Worm (Caenorhabditis elegans) whole organism, young adult: ENCODE measurements around the gene nadk-2.
A peak's percentile ranks its signal among the peaks of the same experiment; 100 is the strongest.

Experiments
- B0035.1 ChIP-seq: sonication (generic microtip); optimal IDR thresholded peaks from 2 replicates; lab custom pipeline; 2016; ENCODE audit warnings: missing genetic modification characterization, mild to moderate bottlenecking, missing compliant biosample characterization, missing genotype, missing genetic modification reagents
- B0336.3 ChIP-seq: fragments of 200-800 bp; sonication (Bioruptor generic); IDR thresholded peaks from 2 replicates; pipeline ENCODE4 v1.3.6; 2022; ENCODE audit warnings: missing genetic modification characterization, missing compliant biosample characterization
- C06A6.2 ChIP-seq: fragments of 200-800 bp; sonication (Bioruptor generic); conservative IDR thresholded peaks from 2 replicates; pipeline ENCODE4 v1.3.6; 2022; ENCODE audit warnings: missing genetic modification characterization, missing compliant biosample characterization
- F23B12.7 ChIP-seq: sonication (generic microtip); optimal IDR thresholded peaks from 2 replicates; lab custom pipeline; 2017; ENCODE audit warnings: missing genetic modification characterization, mild to moderate bottlenecking, missing compliant biosample characterization, antibody characterized with exemption, moderate library complexity; ENCODE audit not compliant: insufficient read depth
- F37B4.10 ChIP-seq: fragments of 200-800 bp; sonication (Bioruptor generic); IDR thresholded peaks from 2 replicates; pipeline ENCODE4 v1.3.6; 2022; ENCODE audit warnings: missing genetic modification characterization, missing compliant biosample characterization
- F55B11.4 ChIP-seq: sonication (generic microtip); optimal IDR thresholded peaks from 2 replicates; lab custom pipeline; 2016; ENCODE audit warnings: missing compliant biosample characterization, missing genetic modification characterization, borderline replicate concordance; ENCODE audit not compliant: insufficient read depth
- F57C9.4 ChIP-seq: sonication (generic microtip); optimal IDR thresholded peaks from 2 replicates; lab custom pipeline; 2017; ENCODE audit warnings: mild to moderate bottlenecking, missing genetic modification characterization, missing compliant biosample characterization
- K12H6.12 ChIP-seq: fragments of 200-800 bp; sonication (Bioruptor generic); optimal IDR thresholded peaks from 2 replicates; lab custom pipeline; 2018; ENCODE audit warnings: mild to moderate bottlenecking, missing genetic modification characterization, missing compliant biosample characterization
- T26A5.8 ChIP-seq: sonication (generic microtip); optimal IDR thresholded peaks from 2 replicates; lab custom pipeline; 2016; ENCODE audit warnings: missing genetic modification characterization, missing compliant biosample characterization
- akir-1 ChIP-seq: fragments of 200-800 bp; sonication (Bioruptor generic); optimal IDR thresholded peaks from 2 replicates; lab custom pipeline; 2018; ENCODE audit warnings: mild to moderate bottlenecking, missing genetic modification characterization, moderate library complexity, missing compliant biosample characterization
- ama-1 ChIP-seq, 3 experiments: fragments of 150-350 bp in 1 of 3; sonication (generic microtip) in 2 of 3; optimal IDR thresholded peaks; 2 replicates each; lab custom pipeline; 2014 to 2018; ENCODE audit warnings: missing biosample characterization in 2 of 3, missing genetic modification characterization in 2 of 3, missing genetic modification reagents in 2 of 3
- atf-7 ChIP-seq: sonication (generic microtip); optimal IDR thresholded peaks from 2 replicates; lab custom pipeline; 2017; ENCODE audit warnings: mild to moderate bottlenecking, missing genetic modification characterization, missing compliant biosample characterization
- attf-3 ChIP-seq: fragments of 200-800 bp; sonication (Bioruptor generic); conservative IDR thresholded peaks from 2 replicates; pipeline ENCODE4 v1.3.6; 2022; ENCODE audit warnings: missing genetic modification reagents, missing genetic modification characterization, missing compliant biosample characterization
- attf-6 ChIP-seq: fragments of 200-800 bp; sonication (Bioruptor generic); IDR thresholded peaks from 2 replicates; pipeline ENCODE4 v1.3.6; 2022; ENCODE audit warnings: missing genetic modification reagents, missing genetic modification characterization, missing compliant biosample characterization
- ccch-3 ChIP-seq: fragments of 200-800 bp; sonication (Bioruptor generic); optimal IDR thresholded peaks from 2 replicates; lab custom pipeline; 2018; ENCODE audit warnings: mild to moderate bottlenecking, missing genetic modification characterization, missing compliant biosample characterization
- cebp-1 ChIP-seq, 2 experiments: fragments of 200-800 bp in 1 of 2; sonication (Bioruptor generic) in 1 of 2; sonication (generic microtip) in 1 of 2; IDR thresholded peaks in 1 of 2; optimal IDR thresholded peaks in 1 of 2; 2 replicates each; pipeline versions ENCODE4 v1.3.6 to Lab custom; 2017 to 2022; ENCODE audit warnings: missing compliant biosample characterization in 2 of 2, missing genetic modification characterization in 2 of 2, mild to moderate bottlenecking in 1 of 2, missing genetic modification reagents in 1 of 2, moderate library complexity in 1 of 2
- cebp-2 ChIP-seq: fragments of 200-800 bp; sonication (Bioruptor generic); IDR thresholded peaks from 2 replicates; pipeline ENCODE4 v1.3.6; 2022; ENCODE audit warnings: missing genetic modification characterization, missing compliant biosample characterization
- ceh-58 ChIP-seq: fragments of 200-800 bp; sonication (Bioruptor generic); IDR thresholded peaks from 2 replicates; pipeline ENCODE4 v1.3.6; 2022; ENCODE audit warnings: missing genetic modification characterization, missing compliant biosample characterization
- ceh-79 ChIP-seq: sonication (generic microtip); optimal IDR thresholded peaks from 2 replicates; lab custom pipeline; 2017; ENCODE audit warnings: mild to moderate bottlenecking, missing genetic modification characterization, missing compliant biosample characterization
- ceh-91 ChIP-seq: fragments of 200-800 bp; sonication (Bioruptor generic); IDR thresholded peaks from 2 replicates; pipeline ENCODE4 v1.3.6; 2022; ENCODE audit warnings: missing genetic modification reagents, missing genetic modification characterization, missing compliant biosample characterization
- chd-7 ChIP-seq: sonication (generic microtip); optimal IDR thresholded peaks from 2 replicates; lab custom pipeline; 2016; ENCODE audit warnings: mild to moderate bottlenecking, missing genetic modification characterization, moderate library complexity, missing compliant biosample characterization
- dox-1 ChIP-seq: fragments of 200-800 bp; sonication (Bioruptor generic); IDR thresholded peaks from 2 replicates; pipeline ENCODE4 v1.3.6; 2022; ENCODE audit warnings: missing genetic modification reagents, missing genetic modification characterization, missing compliant biosample characterization
- egl-44 ChIP-seq: fragments of 200-800 bp; sonication (Bioruptor generic); IDR thresholded peaks from 2 replicates; pipeline ENCODE4 v1.3.6; 2022; ENCODE audit warnings: missing genetic modification reagents, missing genetic modification characterization, missing compliant biosample characterization
- fkh-3 ChIP-seq: sonication (generic microtip); optimal IDR thresholded peaks from 2 replicates; lab custom pipeline; 2016; ENCODE audit warnings: mild to moderate bottlenecking, missing genetic modification characterization, missing compliant biosample characterization
- hlh-12 ChIP-seq: sonication (generic microtip); optimal IDR thresholded peaks from 2 replicates; lab custom pipeline; 2016; ENCODE audit warnings: missing genetic modification characterization, missing compliant biosample characterization
- hlh-26 ChIP-seq: fragments of 200-800 bp; sonication (Bioruptor generic); conservative IDR thresholded peaks from 2 replicates; pipeline ENCODE4 v1.3.6; 2022; ENCODE audit warnings: missing genetic modification reagents, missing genetic modification characterization, missing compliant biosample characterization
- let-526 ChIP-seq: fragments of 200-800 bp; sonication (Bioruptor generic); IDR thresholded peaks from 2 replicates; pipeline ENCODE4 v1.3.6; 2022; ENCODE audit warnings: missing genetic modification reagents, missing genetic modification characterization, missing compliant biosample characterization
- lin-40 ChIP-seq: sonication (generic microtip); optimal IDR thresholded peaks from 2 replicates; lab custom pipeline; 2016; ENCODE audit warnings: missing genetic modification characterization, mild to moderate bottlenecking, missing compliant biosample characterization, missing genotype, missing genetic modification reagents
- lir-1 ChIP-seq: fragments of 200-800 bp; sonication (Bioruptor generic); conservative IDR thresholded peaks from 2 replicates; pipeline ENCODE4 v1.3.6; 2022; ENCODE audit warnings: missing genetic modification reagents, missing genetic modification characterization, missing compliant biosample characterization
- lsl-1 ChIP-seq: fragments of 200-800 bp; sonication (Bioruptor generic); optimal IDR thresholded peaks from 2 replicates; lab custom pipeline; 2018; ENCODE audit warnings: mild to moderate bottlenecking, missing genetic modification characterization, moderate library complexity, missing compliant biosample characterization
- lsy-27 ChIP-seq: sonication (generic microtip); optimal IDR thresholded peaks from 2 replicates; lab custom pipeline; 2017; ENCODE audit warnings: missing genetic modification characterization, mild to moderate bottlenecking, missing compliant biosample characterization, antibody characterized with exemption, missing genotype, borderline replicate concordance; ENCODE audit not compliant: insufficient read depth
- madf-6 ChIP-seq: fragments of 200-800 bp; sonication (Bioruptor generic); IDR thresholded peaks from 2 replicates; pipeline ENCODE4 v1.3.6; 2022; ENCODE audit warnings: missing genetic modification reagents, missing genetic modification characterization, missing compliant biosample characterization
- mcd-1 ChIP-seq: fragments of 200-800 bp; sonication (Bioruptor generic); IDR thresholded peaks from 2 replicates; pipeline ENCODE4 v1.3.6; 2022; ENCODE audit warnings: missing genetic modification reagents, missing genetic modification characterization, missing compliant biosample characterization
- mel-28 ChIP-seq: sonication (generic microtip); optimal IDR thresholded peaks from 2 replicates; lab custom pipeline; 2016; ENCODE audit warnings: borderline replicate concordance, mild to moderate bottlenecking, missing genetic modification characterization, missing compliant biosample characterization
- nfya-1 ChIP-seq: sonication (generic microtip); optimal IDR thresholded peaks from 2 replicates; lab custom pipeline; 2017; ENCODE audit warnings: antibody characterized with exemption, missing compliant biosample characterization, missing genetic modification characterization, borderline replicate concordance; ENCODE audit not compliant: insufficient read depth
- nhr-80 ChIP-seq: sonication (generic microtip); optimal IDR thresholded peaks from 2 replicates; lab custom pipeline; 2016; ENCODE audit warnings: missing genetic modification characterization, missing compliant biosample characterization
- nhr-90 ChIP-seq: sonication (generic microtip); optimal IDR thresholded peaks from 2 replicates; lab custom pipeline; 2016; ENCODE audit warnings: missing genotype, mild to moderate bottlenecking, missing genetic modification characterization, missing compliant biosample characterization
- pbrm-1 ChIP-seq: fragments of 200-800 bp; sonication (Bioruptor generic); IDR thresholded peaks from 2 replicates; pipeline ENCODE4 v1.3.6; 2022; ENCODE audit warnings: missing genetic modification reagents, missing genetic modification characterization, missing compliant biosample characterization
- pha-4 ChIP-seq: fragments of 150-350 bp; sonication (generic microtip); optimal IDR thresholded peaks from 2 replicates; lab custom pipeline; 2014; ENCODE audit warnings: missing biosample characterization, missing genetic modification reagents, missing genetic modification characterization
- snpc-1.1 ChIP-seq: sonication (generic microtip); optimal IDR thresholded peaks from 2 replicates; lab custom pipeline; 2017; ENCODE audit warnings: missing genetic modification characterization, mild to moderate bottlenecking, missing compliant biosample characterization, antibody characterized with exemption, moderate library complexity, missing genotype, missing genetic modification reagents; ENCODE audit not compliant: insufficient read depth
- snpc-3.4 ChIP-seq: sonication (generic microtip); optimal IDR thresholded peaks from 2 replicates; lab custom pipeline; 2017; ENCODE audit warnings: missing genetic modification characterization, mild to moderate bottlenecking, missing compliant biosample characterization, antibody characterized with exemption, moderate library complexity, missing genotype, missing genetic modification reagents
- tbp1 ChIP-seq: fragments of 200-800 bp; sonication (Bioruptor generic); optimal IDR thresholded peaks from 2 replicates; lab custom pipeline; 2018; ENCODE audit warnings: mild to moderate bottlenecking, missing genetic modification characterization, missing compliant biosample characterization
- tbx-9 ChIP-seq: sonication (generic microtip); optimal IDR thresholded peaks from 2 replicates; lab custom pipeline; 2016; ENCODE audit warnings: borderline replicate concordance, missing genetic modification characterization, inconsistent platforms, missing compliant biosample characterization
- tlf-1 ChIP-seq: fragments of 200-800 bp; sonication (Bioruptor generic); optimal IDR thresholded peaks from 2 replicates; lab custom pipeline; 2018; ENCODE audit warnings: mild to moderate bottlenecking, missing genetic modification characterization, missing compliant biosample characterization
- unc-130 ChIP-seq: sonication (generic microtip); optimal IDR thresholded peaks from 2 replicates; lab custom pipeline; 2016; ENCODE audit warnings: missing genetic modification reagents, missing genetic modification characterization, missing compliant biosample characterization
- zfh-2 ChIP-seq: fragments of 200-800 bp; sonication (Bioruptor generic); conservative IDR thresholded peaks from 2 replicates; pipeline ENCODE4 v1.3.6; 2022; ENCODE audit warnings: missing genetic modification reagents, missing genetic modification characterization, missing compliant biosample characterization
- ztf-18 ChIP-seq: sonication (generic microtip); optimal IDR thresholded peaks from 2 replicates; lab custom pipeline; 2016; ENCODE audit warnings: missing genotype, mild to moderate bottlenecking, missing genetic modification characterization, missing compliant biosample characterization
- ztf-6 ChIP-seq: fragments of 200-800 bp; sonication (Bioruptor generic); IDR thresholded peaks from 2 replicates; pipeline ENCODE4 v1.3.6; 2022; ENCODE audit warnings: missing genetic modification reagents, missing genetic modification characterization, missing compliant biosample characterization

The nadk-2 gene

DNA sequence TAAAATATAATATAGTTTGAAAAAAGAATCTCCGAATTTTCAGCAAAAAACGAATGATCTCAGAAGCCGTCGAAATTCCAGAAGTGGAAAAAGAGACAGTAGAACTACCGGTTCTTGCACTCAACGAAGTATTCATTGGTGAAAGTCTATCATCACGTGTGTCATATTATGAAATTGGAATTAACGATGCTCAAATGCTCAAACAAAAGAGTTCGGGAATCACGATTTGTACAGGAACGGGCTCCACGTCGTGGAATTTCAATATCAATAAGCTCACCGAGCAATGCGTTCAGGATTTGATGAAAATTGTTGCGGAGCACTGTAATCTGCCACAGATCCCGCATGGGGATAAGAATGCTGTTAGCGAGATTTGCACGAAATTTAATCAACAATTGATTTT, 8.9 kb downstream of the nadk-2 start:
- TF ChIP-seq zfh-2 (GFP tag; lab: Robert Waterston, UW), result no peak
- 0 out of 2 replicates have a peak, but pooled peaks have one; percentile 21 for TF ChIP-seq B0336.3 (GFP tag; lab: Robert Waterston, UW)
- TF ChIP-seq lir-1 (GFP tag; lab: Robert Waterston, UW), result no peak
- peak; percentile 54 for TF ChIP-seq chd-7
- no peak for TF ChIP-seq F37B4.10
- TF ChIP-seq ztf-6, result no peak
- no peak for TF ChIP-seq C06A6.2 (GFP tag; lab: Robert Waterston, UW)
- TF ChIP-seq T26A5.8, result no peak
- no peak for TF ChIP-seq F23B12.7
- TF ChIP-seq hlh-12 (tag; lab: Kevin White, UChicago), result no peak
- TF ChIP-seq dox-1 (GFP tag; lab: Robert Waterston, UW), result no peak
- no peak for TF ChIP-seq attf-6 (GFP tag; lab: Robert Waterston, UW)
- no peak for TF ChIP-seq hlh-26 (GFP tag; lab: Robert Waterston, UW)
- TF ChIP-seq mcd-1 (GFP tag; lab: Robert Waterston, UW), result no peak
- TF ChIP-seq ama-1 (optimal IDR thresholded peaks at IDR 0.05; lab: Kevin White, UChicago), result peak; percentile 34
- no peak for TF ChIP-seq ama-1 (GFP tag; optimal IDR thresholded peaks at IDR 0.05; lab: Kevin White, UChicago)
- TF ChIP-seq K12H6.12 (tag; lab: Kevin White, UChicago), result no peak
- no peak for TF ChIP-seq B0035.1 (tag; lab: Kevin White, UChicago)
- no peak for TF ChIP-seq let-526
- TF ChIP-seq F57C9.4 (tag; lab: Kevin White, UChicago), result peak; percentile 47
- TF ChIP-seq nhr-90 (tag; lab: Kevin White, UChicago), result no peak
- TF ChIP-seq nhr-80, result no peak
- TF ChIP-seq tbp1 (GFP tag; lab: Kevin White, UChicago), result no peak
- no peak for TF ChIP-seq ceh-58
- TF ChIP-seq ceh-79 (tag; lab: Kevin White, UChicago), result peak; percentile 25
- TF ChIP-seq snpc-3.4, result no peak
- no peak for TF ChIP-seq nfya-1 (tag; lab: Kevin White, UChicago)
- TF ChIP-seq pbrm-1, result no peak
- no peak for TF ChIP-seq snpc-1.1 (tag; lab: Kevin White, UChicago)
- TF ChIP-seq pha-4 (tag; lab: Kevin White, UChicago), result no peak
- TF ChIP-seq unc-130 (GFP tag; lab: Kevin White, UChicago), result no peak
- TF ChIP-seq F55B11.4, result no peak
- no peak for TF ChIP-seq tbx-9
- no peak for TF ChIP-seq ceh-91 (GFP tag; lab: Robert Waterston, UW)
- TF ChIP-seq cebp-1 (GFP tag; IDR thresholded peaks at IDR 0.05; lab: Robert Waterston, UW), result peak; percentile 63; the same call in 1 of the 2 replicates
- TF ChIP-seq cebp-1 (tag; optimal IDR thresholded peaks at IDR 0.05; lab: Kevin White, UChicago), result peak; percentile 56
- TF ChIP-seq ztf-18 (tag; lab: Kevin White, UChicago), result no peak
- no peak for TF ChIP-seq lsy-27 (tag; lab: Kevin White, UChicago)
- TF ChIP-seq tlf-1 (GFP tag; lab: Kevin White, UChicago), result no peak
- peak; percentile 8 for TF ChIP-seq fkh-3 (tag; lab: Kevin White, UChicago)
- TF ChIP-seq madf-6 (GFP tag; lab: Robert Waterston, UW), result peak; percentile 17; the same call in 1 of the 2 replicates
- no peak for TF ChIP-seq cebp-2 (GFP tag; lab: Robert Waterston, UW)
- no peak for TF ChIP-seq akir-1 (GFP tag; lab: Kevin White, UChicago)
- no peak for TF ChIP-seq lsl-1 (GFP tag; lab: Kevin White, UChicago)
- no peak for TF ChIP-seq atf-7 (tag; lab: Kevin White, UChicago)
- TF ChIP-seq attf-3 (GFP tag; lab: Robert Waterston, UW), result no peak
- no peak for TF ChIP-seq lin-40 (tag; lab: Kevin White, UChicago)
- TF ChIP-seq ccch-3, result no peak
- no peak for TF ChIP-seq egl-44 (GFP tag; lab: Robert Waterston, UW)
- peak; percentile 69 for TF ChIP-seq mel-28
